Fruit fly (Drosophila melanogaster) whole organism, embryonic: ENCODE data around the gene Nsun5.

Source experiments
- Adf1 ChIP-seq: fragments of 200-800 bp; sonication (Bioruptor generic); IDR thresholded peaks from 2 replicates; pipeline ENCODE4 v1.3.6; 2022; ENCODE audit warnings: missing biosample characterization, missing genetic modification characterization
- Aef1 ChIP-seq: fragments of 200-800 bp; sonication (Bioruptor generic); IDR thresholded peaks from 3 replicates; pipeline ENCODE4 v1.3.6; 2022; ENCODE audit warnings: missing biosample characterization, missing genetic modification characterization
- Atf-2 ChIP-seq: fragments of 200-800 bp; sonication (Bioruptor generic); optimal IDR thresholded peaks from 2 replicates; lab custom pipeline; 2016; ENCODE audit warnings: missing biosample characterization, missing genetic modification characterization
- Atf3 ChIP-seq: fragments of 200-800 bp; sonication (Bioruptor generic); optimal IDR thresholded peaks from 3 replicates; lab custom pipeline; 2016; ENCODE audit warnings: missing biosample characterization, missing genetic modification characterization
- Atf6 ChIP-seq: fragments of 200-800 bp; sonication (Bioruptor generic); IDR thresholded peaks from 2 replicates; pipeline ENCODE4 v1.3.6; 2022; ENCODE audit warnings: missing biosample characterization, missing genetic modification characterization
- CG10565 ChIP-seq: fragments of 200-800 bp; sonication (Bioruptor generic); optimal IDR thresholded peaks from 3 replicates; lab custom pipeline; 2016; ENCODE audit warnings: missing biosample characterization, mild to moderate bottlenecking, missing genetic modification characterization
- CG10979 ChIP-seq: fragments of 200-800 bp; sonication (Bioruptor generic); optimal IDR thresholded peaks from 2 replicates; lab custom pipeline; 2018; ENCODE audit warnings: missing biosample characterization, mild to moderate bottlenecking, missing genetic modification characterization, moderate library complexity
- CG12155 ChIP-seq: fragments of 200-800 bp; sonication (Bioruptor generic); optimal IDR thresholded peaks from 3 replicates; lab custom pipeline; 2016; ENCODE audit warnings: missing biosample characterization, missing genetic modification characterization
- CG12236 ChIP-seq: fragments of 200-800 bp; sonication (Bioruptor generic); optimal IDR thresholded peaks from 2 replicates; lab custom pipeline; 2016; ENCODE audit warnings: missing biosample characterization, missing genetic modification characterization
- CG12744 ChIP-seq: fragments of 200-800 bp; sonication (Bioruptor generic); optimal IDR thresholded peaks from 2 replicates; lab custom pipeline; 2016; ENCODE audit warnings: missing biosample characterization, missing genetic modification characterization
- CG12942 ChIP-seq: fragments of 200-800 bp; sonication (Bioruptor generic); optimal IDR thresholded peaks from 3 replicates; lab custom pipeline; 2016; ENCODE audit warnings: missing biosample characterization, missing genetic modification characterization
- CG1529 ChIP-seq: fragments of 200-800 bp; sonication (Bioruptor generic); optimal IDR thresholded peaks from 3 replicates; lab custom pipeline; 2018; ENCODE audit warnings: missing biosample characterization, missing genetic modification characterization
- CG17829 ChIP-seq: fragments of 200-800 bp; optimal IDR thresholded peaks from 2 replicates; lab custom pipeline; 2019; ENCODE audit warnings: missing biosample characterization, mild to moderate bottlenecking, missing genetic modification characterization, moderate library complexity
- CG1792 ChIP-seq: fragments of 200-800 bp; sonication (Bioruptor generic); optimal IDR thresholded peaks from 2 replicates; lab custom pipeline; 2016; ENCODE audit warnings: missing biosample characterization, missing genetic modification characterization
- CG18599 ChIP-seq: fragments of 200-800 bp; sonication (Bioruptor generic); optimal IDR thresholded peaks from 3 replicates; lab custom pipeline; 2017; ENCODE audit warnings: missing biosample characterization, missing genetic modification characterization, mild to moderate bottlenecking, moderate library complexity, missing genetic modification reagents
- CG2116 ChIP-seq: fragments of 200-800 bp; sonication (Bioruptor generic); optimal IDR thresholded peaks from 3 replicates; lab custom pipeline; 2018; ENCODE audit warnings: missing biosample characterization, mild to moderate bottlenecking, missing genetic modification characterization
- CG2889 ChIP-seq: fragments of 200-800 bp; sonication (Bioruptor generic); IDR thresholded peaks from 3 replicates; pipeline ENCODE4 v1.3.6; 2022; ENCODE audit warnings: missing biosample characterization, missing genetic modification characterization
- CG31441 ChIP-seq: fragments of 200-800 bp; sonication (Bioruptor generic); IDR thresholded peaks from 2 replicates; pipeline ENCODE4 v1.3.6; 2022; ENCODE audit warnings: missing biosample characterization, missing genetic modification characterization
- CG4707 ChIP-seq: fragments of 200-800 bp; sonication (Bioruptor generic); optimal IDR thresholded peaks from 2 replicates; lab custom pipeline; 2018; ENCODE audit warnings: missing biosample characterization, mild to moderate bottlenecking, missing genetic modification characterization, moderate library complexity
- CG6175 ChIP-seq: fragments of 200-800 bp; sonication (Bioruptor generic); IDR thresholded peaks from 3 replicates; pipeline ENCODE4 v1.3.6; 2022; ENCODE audit warnings: missing biosample characterization, missing genetic modification characterization
- CG6654 ChIP-seq: fragments of 200-800 bp; sonication (Bioruptor generic); optimal IDR thresholded peaks from 2 replicates; lab custom pipeline; 2017; ENCODE audit warnings: missing biosample characterization, mild to moderate bottlenecking, missing genetic modification characterization
- CG8388 ChIP-seq: fragments of 200-800 bp; sonication (Bioruptor generic); optimal IDR thresholded peaks from 2 replicates; lab custom pipeline; 2019; ENCODE audit warnings: missing biosample characterization, mild to moderate bottlenecking, missing genetic modification characterization, moderate library complexity
- Camta ChIP-seq: fragments of 200-800 bp; sonication (Bioruptor generic); optimal IDR thresholded peaks from 2 replicates; lab custom pipeline; 2016; ENCODE audit warnings: missing biosample characterization, missing genetic modification characterization
- HLH3B ChIP-seq: fragments of 200-800 bp; sonication (Bioruptor generic); IDR thresholded peaks from 2 replicates; pipeline ENCODE4 v1.3.6; 2022; ENCODE audit warnings: missing biosample characterization, missing genetic modification characterization
- Hey ChIP-seq: fragments of 200-800 bp; sonication (Bioruptor generic); optimal IDR thresholded peaks from 3 replicates; lab custom pipeline; 2018; ENCODE audit warnings: missing biosample characterization, mild to moderate bottlenecking, missing genetic modification characterization
- HmgZ ChIP-seq: fragments of 200-800 bp; sonication (Bioruptor generic); optimal IDR thresholded peaks from 2 replicates; lab custom pipeline; 2018; ENCODE audit warnings: missing biosample characterization, mild to moderate bottlenecking, missing genetic modification characterization
- MESR4 ChIP-seq: fragments of 200-800 bp; sonication (Bioruptor generic); optimal IDR thresholded peaks from 2 replicates; lab custom pipeline; 2018; ENCODE audit warnings: missing biosample characterization, mild to moderate bottlenecking, missing genetic modification characterization, moderate library complexity
- Mad ChIP-seq: fragments of 200-800 bp; sonication (Bioruptor generic); optimal IDR thresholded peaks from 2 replicates; lab custom pipeline; 2016; ENCODE audit warnings: missing biosample characterization, missing genetic modification characterization
- Med ChIP-seq: fragments of 200-800 bp; sonication (Bioruptor generic); peaks from one replicate; lab custom pipeline; 2016; ENCODE audit warnings: missing biosample characterization, missing genetic modification characterization, mild to moderate bottlenecking, inconsistent platforms, moderate library complexity
- Opbp ChIP-seq: fragments of 200-800 bp; sonication (Bioruptor generic); IDR thresholded peaks from 3 replicates; pipeline ENCODE4 v1.3.6; 2022; ENCODE audit warnings: missing biosample characterization, missing genetic modification characterization; ENCODE audit not compliant: partially characterized antibody
- Optix ChIP-seq: fragments of 200-800 bp; sonication (Bioruptor generic); IDR thresholded peaks from 3 replicates; pipeline ENCODE4 v1.3.6; 2022; ENCODE audit warnings: missing biosample characterization, missing genetic modification characterization
- Pdp1 ChIP-seq, 2 experiments: fragments of 200-800 bp; sonication (Bioruptor generic); optimal IDR thresholded peaks; 3 replicates each; lab custom pipeline; 2016; ENCODE audit warnings: missing biosample characterization in 2 of 2, missing genetic modification characterization in 2 of 2, mild to moderate bottlenecking in 1 of 2, moderate library complexity in 1 of 2
- Poxn ChIP-seq: fragments of 200-800 bp; sonication (Bioruptor generic); IDR thresholded peaks from 2 replicates; pipeline ENCODE4 v1.3.6; 2022; ENCODE audit warnings: missing biosample characterization, missing genetic modification characterization
- Ravus ChIP-seq: fragments of 200-800 bp; sonication (Bioruptor generic); IDR thresholded peaks from 2 replicates; pipeline ENCODE4 v1.3.6; 2022; ENCODE audit warnings: missing biosample characterization, missing genetic modification characterization
- Sox100B ChIP-seq: fragments of 200-800 bp; sonication (Bioruptor generic); optimal IDR thresholded peaks from 3 replicates; lab custom pipeline; 2018; ENCODE audit warnings: missing biosample characterization, mild to moderate bottlenecking, missing genetic modification characterization
- Sox102F ChIP-seq: fragments of 200-800 bp; sonication (Bioruptor generic); optimal IDR thresholded peaks from 2 replicates; lab custom pipeline; 2018; ENCODE audit warnings: missing biosample characterization, mild to moderate bottlenecking, missing genetic modification characterization, moderate library complexity
- cato ChIP-seq: fragments of 200-800 bp; sonication (Bioruptor generic); optimal IDR thresholded peaks from 2 replicates; lab custom pipeline; 2016; ENCODE audit warnings: missing biosample characterization, missing genetic modification characterization, borderline replicate concordance
- chn ChIP-seq: fragments of 200-800 bp; sonication (Bioruptor generic); optimal IDR thresholded peaks from 2 replicates; lab custom pipeline; 2016; ENCODE audit warnings: missing biosample characterization, missing genetic modification characterization
- danr ChIP-seq: fragments of 200-800 bp; sonication (Bioruptor generic); IDR thresholded peaks from 2 replicates; pipeline ENCODE4 v1.3.6; 2022; ENCODE audit warnings: missing biosample characterization, missing genetic modification characterization
- dmrt99B ChIP-seq: fragments of 200-800 bp; sonication (Bioruptor generic); optimal IDR thresholded peaks from 2 replicates; lab custom pipeline; 2018; ENCODE audit warnings: missing biosample characterization, mild to moderate bottlenecking, missing genetic modification characterization, moderate library complexity
- fd102C ChIP-seq: fragments of 200-800 bp; sonication (Bioruptor generic); optimal IDR thresholded peaks from 2 replicates; lab custom pipeline; 2018; ENCODE audit warnings: missing biosample characterization, mild to moderate bottlenecking, missing genetic modification characterization, moderate library complexity
- fru ChIP-seq: fragments of >200 bp; optimal IDR thresholded peaks from 2 replicates; lab custom pipeline; 2017
- insv ChIP-seq, 2 experiments: fragments of 200-800 bp; sonication (Bioruptor generic); optimal IDR thresholded peaks; 3 replicates each; lab custom pipeline; 2016 to 2018; ENCODE audit warnings: missing biosample characterization in 2 of 2, missing genetic modification characterization in 2 of 2
- jing ChIP-seq: fragments of 200-800 bp; sonication (Bioruptor generic); optimal IDR thresholded peaks from 2 replicates; lab custom pipeline; 2018; ENCODE audit warnings: missing biosample characterization, mild to moderate bottlenecking, missing genetic modification characterization
- lilli ChIP-seq: fragments of 200-800 bp; sonication (Bioruptor generic); optimal IDR thresholded peaks from 3 replicates; lab custom pipeline; 2016; ENCODE audit warnings: missing biosample characterization, missing genetic modification characterization
- mam ChIP-seq: fragments of 200-800 bp; sonication (Bioruptor generic); optimal IDR thresholded peaks from 3 replicates; lab custom pipeline; 2016; ENCODE audit warnings: missing biosample characterization, missing genetic modification characterization
- mirr ChIP-seq: fragments of 200-800 bp; sonication (Bioruptor generic); optimal IDR thresholded peaks from 3 replicates; lab custom pipeline; 2018; ENCODE audit warnings: missing biosample characterization, mild to moderate bottlenecking, missing genetic modification characterization
- pb ChIP-seq: fragments of 200-800 bp; sonication (Bioruptor generic); optimal IDR thresholded peaks from 3 replicates; lab custom pipeline; 2016; ENCODE audit warnings: missing biosample characterization, missing genetic modification characterization
- phol ChIP-seq: fragments of 200-800 bp; sonication (Bioruptor generic); optimal IDR thresholded peaks from 3 replicates; lab custom pipeline; 2018; ENCODE audit warnings: missing biosample characterization, mild to moderate bottlenecking, missing genetic modification characterization, moderate library complexity
- shn ChIP-seq: fragments of 200-800 bp; sonication (Bioruptor generic); optimal IDR thresholded peaks from 3 replicates; lab custom pipeline; 2016; ENCODE audit warnings: missing biosample characterization, missing genetic modification characterization
- sob ChIP-seq: fragments of 200-800 bp; sonication (Bioruptor generic); IDR thresholded peaks from 2 replicates; pipeline ENCODE4 v1.3.6; 2022; ENCODE audit warnings: missing biosample characterization, missing genetic modification characterization
- ttk ChIP-seq: fragments of 200-800 bp; sonication (Bioruptor generic); IDR thresholded peaks from 2 replicates; pipeline ENCODE4 v2.1.2; 2022; ENCODE audit warnings: missing biosample characterization, missing genetic modification characterization

Nsun5 gene

dm6 chr3R:19153502-19153983 is 8.6 kb downstream of the Nsun5 start, which contains the start of gene CG5835 (continued):
- TF ChIP-seq fd102C (GFP tag; lab: Kevin White, UChicago) (no peak), Atf3 (no peak), phol (tag; lab: Kevin White, UChicago) (no peak), Camta (no peak), lilli (GFP tag; lab: Kevin White, UChicago) (peak; percentile 45), cato (GFP tag; lab: Kevin White, UChicago) (no peak), CG17829 (tag; lab: Kevin White, UChicago) (no peak), mam (GFP tag; lab: Kevin White, UChicago) (no peak), insv (GFP tag; optimal IDR thresholded peaks at IDR 0.05; lab: Kevin White, UChicago) (no peak), jing (no peak), dmrt99B (tag; lab: Kevin White, UChicago) (peak; percentile 22), CG4707 (GFP tag; lab: Kevin White, UChicago) (no peak), ttk (GFP tag; lab: Robert Waterston, UW) (no peak), pb (no peak), HLH3B (GFP tag; lab: Robert Waterston, UW) (no peak), chn (GFP tag; lab: Kevin White, UChicago) (no peak), CG2116 (GFP tag; lab: Kevin White, UChicago) (peak; percentile 16), CG1792 (GFP tag; lab: Kevin White, UChicago) (no peak), danr (GFP tag; lab: Robert Waterston, UW) (no peak), CG10565 (no peak), Hey (tag; lab: Kevin White, UChicago) (no peak), Adf1 (GFP tag; lab: Robert Waterston, UW) (peak; percentile 35; the same call in 1 of the 2 replicates), CG12155 (GFP tag; lab: Kevin White, UChicago) (no peak), Optix (GFP tag; lab: Robert Waterston, UW) (no peak), CG6175 (GFP tag; lab: Robert Waterston, UW) (no peak), CG12236 (GFP tag; lab: Kevin White, UChicago) (no peak), Poxn (GFP tag; lab: Robert Waterston, UW) (no peak), Sox102F (GFP tag; lab: Kevin White, UChicago) (peak; percentile 39), sob (no peak), mirr (GFP tag; lab: Kevin White, UChicago) (peak; percentile 81), CG12744 (GFP tag; lab: Kevin White, UChicago) (no peak), MESR4 (GFP tag; lab: Kevin White, UChicago) (peak; percentile 14), CG10979 (tag; lab: Kevin White, UChicago) (no peak), CG1529 (GFP tag; lab: Kevin White, UChicago) (no peak), Ravus (GFP tag; lab: Robert Waterston, UW) (no peak), Opbp (GFP tag; lab: Robert Waterston, UW) (0 out of 3 replicates have a peak, but pooled peaks have one; percentile 38), Pdp1 (GFP tag; optimal IDR thresholded peaks at IDR 0.05; lab: Kevin White, UChicago) (peak in 1 of 2 experiments; percentile 19), CG31441 (GFP tag; lab: Robert Waterston, UW) (peak; percentile 26; the same call in 1 of the 2 replicates), HmgZ (tag; lab: Kevin White, UChicago) (peak; percentile 52), Atf-2 (no peak), Aef1 (GFP tag; lab: Robert Waterston, UW) (no peak), CG2889 (no peak), CG8388 (no peak), shn (GFP tag; lab: Kevin White, UChicago) (peak; percentile 5), CG12942 (GFP tag; lab: Kevin White, UChicago) (no peak), CG18599 (GFP tag; lab: Kevin White, UChicago) (peak; percentile 28), Atf6 (GFP tag; lab: Robert Waterston, UW) (no peak), CG6654 (GFP tag; lab: Kevin White, UChicago) (no peak), Sox100B (peak; percentile 17), Mad (GFP tag; lab: Kevin White, UChicago) (no peak), fru (lab: Kevin White, UChicago) (no peak), Med (GFP tag; lab: Kevin White, UChicago) (peak; percentile 74)
